Fruit fly (Drosophila melanogaster) whole organism, embryonic: ENCODE measurements around the gene CG17029.

ENCODE experiments used
- Abd-B ChIP-seq: fragments of 200-800 bp; sonication (Bioruptor generic); optimal IDR thresholded peaks from 2 replicates; lab custom pipeline; 2018; ENCODE audit warnings: missing biosample characterization, mild to moderate bottlenecking, missing genetic modification characterization, moderate library complexity
- Atf6 ChIP-seq: fragments of 200-800 bp; sonication (Bioruptor generic); IDR thresholded peaks from 2 replicates; pipeline ENCODE4 v1.3.6; 2022; ENCODE audit warnings: missing biosample characterization, missing genetic modification characterization
- Awh ChIP-seq: fragments of 200-800 bp; sonication (Bioruptor generic); IDR thresholded peaks from 2 replicates; pipeline ENCODE4, ENCODE4 v1.3.6; 2022; ENCODE audit warnings: missing biosample characterization, missing genetic modification characterization
- B-H2 ChIP-seq: fragments of 200-800 bp; sonication (Bioruptor generic); optimal IDR thresholded peaks from 2 replicates; lab custom pipeline; 2018; ENCODE audit warnings: missing biosample characterization, mild to moderate bottlenecking, missing genetic modification characterization
- CG10431 ChIP-seq: fragments of 200-800 bp; sonication (Bioruptor generic); optimal IDR thresholded peaks from 3 replicates; lab custom pipeline; 2018; ENCODE audit warnings: missing biosample characterization, mild to moderate bottlenecking, missing genetic modification characterization
- CG11085 ChIP-seq: fragments of 200-800 bp; sonication (Bioruptor generic); IDR thresholded peaks from 2 replicates; pipeline ENCODE4 v1.3.6; 2022; ENCODE audit warnings: missing biosample characterization, missing genetic modification characterization
- CG11247 ChIP-seq: fragments of 200-800 bp; sonication (Bioruptor generic); IDR thresholded peaks from 2 replicates; pipeline ENCODE4 v1.3.6; 2022; ENCODE audit warnings: missing biosample characterization, missing genetic modification characterization
- CG11456 ChIP-seq: fragments of 200-800 bp; sonication (Bioruptor generic); IDR thresholded peaks from 3 replicates; pipeline ENCODE4 v1.3.6; 2022; ENCODE audit warnings: missing biosample characterization, missing genetic modification characterization
- CG11695 ChIP-seq: fragments of 200-800 bp; sonication (Bioruptor generic); IDR thresholded peaks from 3 replicates; pipeline ENCODE4 v1.3.6; 2022; ENCODE audit warnings: missing biosample characterization, missing genetic modification characterization
- CG12391 ChIP-seq: fragments of 200-800 bp; sonication (Bioruptor generic); optimal IDR thresholded peaks from 3 replicates; lab custom pipeline; 2018; ENCODE audit warnings: missing biosample characterization, mild to moderate bottlenecking, missing genetic modification characterization, moderate library complexity
- CG12744 ChIP-seq: fragments of 200-800 bp; sonication (Bioruptor generic); optimal IDR thresholded peaks from 2 replicates; lab custom pipeline; 2016; ENCODE audit warnings: missing biosample characterization, missing genetic modification characterization
- CG13287 ChIP-seq: fragments of 200-800 bp; sonication (Bioruptor generic); IDR thresholded peaks from 2 replicates; pipeline ENCODE4 v1.3.6; 2022; ENCODE audit warnings: missing biosample characterization, missing genetic modification characterization; ENCODE audit not compliant: partially characterized antibody
- CG14014 ChIP-seq: fragments of 200-800 bp; sonication (Bioruptor generic); IDR thresholded peaks from 2 replicates; pipeline ENCODE4 v1.3.6; 2022; ENCODE audit warnings: missing biosample characterization, missing genetic modification characterization
- CG15601 ChIP-seq: fragments of 200-800 bp; sonication (Bioruptor generic); optimal IDR thresholded peaks from 3 replicates; lab custom pipeline; 2019; ENCODE audit warnings: missing biosample characterization, mild to moderate bottlenecking, missing genetic modification characterization, moderate library complexity
- CG17328 ChIP-seq: fragments of 200-800 bp; sonication (Bioruptor generic); IDR thresholded peaks from 2 replicates; pipeline ENCODE4 v1.3.6; 2022; ENCODE audit warnings: missing biosample characterization, missing genetic modification characterization
- CG17359 ChIP-seq: fragments of 200-800 bp; sonication (Bioruptor generic); optimal IDR thresholded peaks from 3 replicates; lab custom pipeline; 2018; ENCODE audit warnings: missing biosample characterization, mild to moderate bottlenecking, missing genetic modification characterization, moderate library complexity
- CG1832 ChIP-seq: fragments of 200-800 bp; sonication (Bioruptor generic); optimal IDR thresholded peaks from 2 replicates; lab custom pipeline; 2017; ENCODE audit warnings: missing biosample characterization, mild to moderate bottlenecking, missing genetic modification characterization, inconsistent platforms
- CG33213 ChIP-seq: fragments of 200-800 bp; sonication (Bioruptor generic); optimal IDR thresholded peaks from 3 replicates; lab custom pipeline; 2016; ENCODE audit warnings: missing biosample characterization, missing genetic modification characterization
- CG34376 ChIP-seq: fragments of 200-800 bp; sonication (Bioruptor generic); optimal IDR thresholded peaks from 2 replicates; lab custom pipeline; 2018; ENCODE audit warnings: missing biosample characterization, mild to moderate bottlenecking, missing genetic modification characterization
- CG4730 ChIP-seq: fragments of 200-800 bp; sonication (Bioruptor generic); IDR thresholded peaks from 2 replicates; pipeline ENCODE4 v1.3.6; 2022; ENCODE audit warnings: missing biosample characterization, missing genetic modification characterization
- CG6765 ChIP-seq: fragments of 200-800 bp; sonication (Bioruptor generic); optimal IDR thresholded peaks from 3 replicates; lab custom pipeline; 2017; ENCODE audit warnings: missing biosample characterization, mild to moderate bottlenecking, missing genetic modification characterization
- CG6791 ChIP-seq: fragments of 200-800 bp; sonication (Bioruptor generic); IDR thresholded peaks from 3 replicates; pipeline ENCODE4 v1.3.6; 2022; ENCODE audit warnings: missing biosample characterization, missing genetic modification characterization; ENCODE audit not compliant: partially characterized antibody
- CG9932 ChIP-seq: fragments of 200-800 bp; sonication (Bioruptor generic); IDR thresholded peaks from 2 replicates; pipeline ENCODE4 v1.3.6; 2022; ENCODE audit warnings: missing biosample characterization, missing genetic modification characterization
- Dll ChIP-seq: fragments of 200-800 bp; sonication (Bioruptor generic); IDR thresholded peaks from 4 replicates; pipeline ENCODE4 v1.3.6; 2022; ENCODE audit warnings: missing biosample characterization, missing genetic modification characterization; ENCODE audit not compliant: partially characterized antibody
- Eip74EF ChIP-seq, 2 experiments: fragments of 200-800 bp in 1 of 2; fragments of >200 bp in 1 of 2; sonication (Bioruptor generic) in 1 of 2; optimal IDR thresholded peaks; 2 replicates each; lab custom pipeline; 2017 to 2019; ENCODE audit warnings: missing biosample characterization in 2 of 2, missing genetic modification characterization in 2 of 2, mild to moderate bottlenecking in 1 of 2, moderate library complexity in 1 of 2
- HLH54F ChIP-seq: fragments of 200-800 bp; sonication (Bioruptor generic); optimal IDR thresholded peaks from 3 replicates; lab custom pipeline; 2016; ENCODE audit warnings: missing biosample characterization, missing genetic modification characterization
- MESR4 ChIP-seq: fragments of 200-800 bp; sonication (Bioruptor generic); optimal IDR thresholded peaks from 2 replicates; lab custom pipeline; 2018; ENCODE audit warnings: missing biosample characterization, mild to moderate bottlenecking, missing genetic modification characterization, moderate library complexity
- Max ChIP-seq: fragments of 200-800 bp; sonication (Bioruptor generic); optimal IDR thresholded peaks from 2 replicates; lab custom pipeline; 2016; ENCODE audit warnings: missing biosample characterization, mild to moderate bottlenecking, missing genetic modification characterization
- Optix ChIP-seq: fragments of 200-800 bp; sonication (Bioruptor generic); IDR thresholded peaks from 3 replicates; pipeline ENCODE4 v1.3.6; 2022; ENCODE audit warnings: missing biosample characterization, missing genetic modification characterization
- Pdp1 ChIP-seq, 2 experiments: fragments of 200-800 bp; sonication (Bioruptor generic); optimal IDR thresholded peaks; 3 replicates each; lab custom pipeline; 2016; ENCODE audit warnings: missing biosample characterization in 2 of 2, missing genetic modification characterization in 2 of 2, mild to moderate bottlenecking in 1 of 2, moderate library complexity in 1 of 2
- Sin3A ChIP-seq: fragments of >200 bp; optimal IDR thresholded peaks from 2 replicates; lab custom pipeline; 2018
- Spps ChIP-seq: fragments of 200-800 bp; sonication (Bioruptor generic); optimal IDR thresholded peaks from 2 replicates; lab custom pipeline; 2018; ENCODE audit warnings: missing biosample characterization, mild to moderate bottlenecking, missing genetic modification characterization
- bsh ChIP-seq, 2 experiments: fragments of 200-800 bp; sonication (Bioruptor generic); optimal IDR thresholded peaks; 2 replicates each; lab custom pipeline; 2017 to 2018; ENCODE audit warnings: mild to moderate bottlenecking in 2 of 2, missing biosample characterization in 2 of 2, missing genetic modification characterization in 2 of 2, moderate library complexity in 1 of 2
- chinmo ChIP-seq: fragments of 200-800 bp; sonication (Bioruptor generic); IDR thresholded peaks from 4 replicates; pipeline ENCODE4 v1.3.6; 2022; ENCODE audit warnings: missing biosample characterization, missing genetic modification characterization; ENCODE audit not compliant: partially characterized antibody
- chn ChIP-seq: fragments of 200-800 bp; sonication (Bioruptor generic); optimal IDR thresholded peaks from 2 replicates; lab custom pipeline; 2016; ENCODE audit warnings: missing biosample characterization, missing genetic modification characterization
- ci ChIP-seq: fragments of 200-800 bp; sonication (Bioruptor generic); IDR thresholded peaks from 3 replicates; pipeline ENCODE4 v1.3.6; 2022; ENCODE audit warnings: missing biosample characterization, missing genetic modification characterization
- ftz-f1 ChIP-seq: fragments of 200-800 bp; sonication (Bioruptor generic); optimal IDR thresholded peaks from 2 replicates; lab custom pipeline; 2016; ENCODE audit warnings: missing biosample characterization, missing genetic modification characterization
- gem ChIP-seq: fragments of 200-800 bp; sonication (Bioruptor generic); optimal IDR thresholded peaks from 2 replicates; lab custom pipeline; 2019; ENCODE audit warnings: missing biosample characterization, mild to moderate bottlenecking, missing genetic modification characterization, moderate library complexity
- gro ChIP-seq: fragments of 200-800 bp; sonication (Bioruptor generic); optimal IDR thresholded peaks from 2 replicates; lab custom pipeline; 2016; ENCODE audit warnings: missing biosample characterization, missing genetic modification characterization
- hb ChIP-seq: fragments of 200-800 bp; sonication (Bioruptor generic); IDR thresholded peaks from 3 replicates; pipeline ENCODE4 v1.3.6; 2022; ENCODE audit warnings: missing biosample characterization, missing genetic modification characterization; ENCODE audit not compliant: partially characterized antibody
- luna ChIP-seq: fragments of 200-800 bp; sonication (Bioruptor generic); optimal IDR thresholded peaks from 2 replicates; lab custom pipeline; 2016; ENCODE audit warnings: missing biosample characterization, missing genetic modification characterization
- mirr ChIP-seq: fragments of 200-800 bp; sonication (Bioruptor generic); optimal IDR thresholded peaks from 3 replicates; lab custom pipeline; 2018; ENCODE audit warnings: missing biosample characterization, mild to moderate bottlenecking, missing genetic modification characterization
- oc ChIP-seq: fragments of 200-800 bp; sonication (Bioruptor generic); optimal IDR thresholded peaks from 2 replicates; lab custom pipeline; 2018; ENCODE audit warnings: missing biosample characterization, mild to moderate bottlenecking, missing genetic modification characterization, moderate library complexity
- pfk ChIP-seq: fragments of 200-800 bp; sonication (Bioruptor generic); optimal IDR thresholded peaks from 2 replicates; lab custom pipeline; 2018; ENCODE audit warnings: missing biosample characterization, mild to moderate bottlenecking, missing genetic modification characterization, moderate library complexity
- rib ChIP-seq: fragments of 200-800 bp; sonication (Bioruptor generic); IDR thresholded peaks from 2 replicates; pipeline ENCODE4 v1.3.6; 2022; ENCODE audit warnings: missing biosample characterization, missing genetic modification characterization
- sd ChIP-seq: fragments of 200-800 bp; sonication (Bioruptor generic); optimal IDR thresholded peaks from 3 replicates; lab custom pipeline; 2018; ENCODE audit warnings: missing biosample characterization, mild to moderate bottlenecking, missing genetic modification characterization, moderate library complexity
- sob ChIP-seq: fragments of 200-800 bp; sonication (Bioruptor generic); IDR thresholded peaks from 2 replicates; pipeline ENCODE4 v1.3.6; 2022; ENCODE audit warnings: missing biosample characterization, missing genetic modification characterization
- sug ChIP-seq: fragments of 200-800 bp; optimal IDR thresholded peaks from 2 replicates; lab custom pipeline; 2019; ENCODE audit warnings: missing biosample characterization, mild to moderate bottlenecking, missing genetic modification characterization, moderate library complexity

The CG17029 gene

dm6 chr3L:15958612-15959315 lies 17.9 kb upstream of the CG17029 start, which contains the start of gene CG17032 (continued):
- TF ChIP-seq Eip74EF (GFP tag; optimal IDR thresholded peaks at IDR 0.05; lab: Kevin White, UChicago) (peak in 1 of 2 experiments; percentile 58), Sin3A (lab: Kevin White, UChicago) (no peak), CG4730 (GFP tag; lab: Robert Waterston, UW) (no peak), gem (tag; lab: Kevin White, UChicago) (no peak), CG15601 (tag; lab: Kevin White, UChicago) (peak; percentile 74), CG34376 (no peak), oc (tag; lab: Kevin White, UChicago) (no peak), chn (GFP tag; lab: Kevin White, UChicago) (no peak), CG10431 (no peak), Optix (GFP tag; lab: Robert Waterston, UW) (no peak), CG33213 (GFP tag; lab: Kevin White, UChicago) (no peak), MESR4 (GFP tag; lab: Kevin White, UChicago) (peak; percentile 4), CG11456 (GFP tag; lab: Robert Waterston, UW) (0 out of 3 replicates have a peak, but pooled peaks have one; percentile 57), Abd-B (GFP tag; lab: Kevin White, UChicago) (no peak), sd (tag; lab: Kevin White, UChicago) (no peak), sug (peak; percentile 95), CG11247 (GFP tag; lab: Robert Waterston, UW) (no peak), CG13287 (GFP tag; lab: Robert Waterston, UW) (peak; percentile 28; the same call in 1 of the 2 replicates), CG17359 (tag; lab: Kevin White, UChicago) (no peak), ci (GFP tag; lab: Robert Waterston, UW) (no peak), bsh (GFP tag; optimal IDR thresholded peaks at IDR 0.05; lab: Kevin White, UChicago) (peak in 1 of 2 experiments; percentile 30), mirr (peak; percentile 38), CG11085 (GFP tag; lab: Robert Waterston, UW) (no peak), pfk (GFP tag; lab: Kevin White, UChicago) (no peak), B-H2 (GFP tag; lab: Kevin White, UChicago) (peak; percentile 67), CG6791 (GFP tag; lab: Robert Waterston, UW) (peak; percentile 24; the same call in 1 of the 3 replicates), gro (GFP tag; lab: Kevin White, UChicago) (peak; percentile 55), CG6765 (GFP tag; lab: Kevin White, UChicago) (no peak), CG14014 (no peak), ftz-f1 (GFP tag; lab: Kevin White, UChicago) (peak; percentile 2), CG11695 (GFP tag; lab: Robert Waterston, UW) (peak; percentile 25; the same call in 1 of the 3 replicates), Atf6 (GFP tag; lab: Robert Waterston, UW) (0 out of 2 replicates have a peak, but pooled peaks have one; percentile 21), chinmo (GFP tag; lab: Robert Waterston, UW) (peak; percentile 65; the same call in 1 of the 4 replicates), CG12391 (tag; lab: Kevin White, UChicago) (no peak), Awh (GFP tag; lab: Robert Waterston, UW) (peak; percentile 44; the same call in 1 of the 2 replicates), CG9932 (GFP tag; lab: Robert Waterston, UW) (peak; percentile 40; the same call in 1 of the 2 replicates), HLH54F (GFP tag; lab: Kevin White, UChicago) (no peak), Spps (tag; lab: Kevin White, UChicago) (peak; percentile 2), CG12744 (GFP tag; lab: Kevin White, UChicago) (no peak), rib (peak; percentile 78; the same call in 1 of the 2 replicates), hb (GFP tag; lab: Robert Waterston, UW) (no peak), Pdp1 (GFP tag; optimal IDR thresholded peaks at IDR 0.05; lab: Kevin White, UChicago) (peak in 1 of 2 experiments; percentile 95), sob (0 out of 2 replicates have a peak, but pooled peaks have one; percentile 17), CG1832 (no peak), luna (GFP tag; lab: Kevin White, UChicago) (no peak), Max (GFP tag; lab: Kevin White, UChicago) (no peak), Dll (GFP tag; lab: Robert Waterston, UW) (0 out of 4 replicates have a peak, but pooled peaks have one; percentile 29), CG17328 (GFP tag; lab: Robert Waterston, UW) (no peak)
